Fruit fly (Drosophila melanogaster): ENCODE data around the gene Pburs.

Gene Pburs

dm6 chr2L:14409428-14409933 lies 7.7 kb downstream of the Pburs start, which contains the start of gene elB (continued):
- TF ChIP-seq Mio (GFP tag; optimal IDR thresholded peaks at IDR 0.05) (no peak), brk (GFP tag; optimal IDR thresholded peaks at IDR 0.05) (peak; percentile 74), h (GFP tag; optimal IDR thresholded peaks at IDR 0.05) (peak; percentile 25), ey (GFP tag; optimal IDR thresholded peaks at IDR 0.05) (no peak), pan (optimal IDR thresholded peaks at IDR 0.05) (no peak), psq (GFP tag; optimal IDR thresholded peaks at IDR 0.05) (no peak), fru (GFP tag; optimal IDR thresholded peaks at IDR 0.05) (no peak), br (GFP tag; optimal IDR thresholded peaks at IDR 0.05) (no peak), N (GFP tag; optimal IDR thresholded peaks at IDR 0.05) (no peak), dsf (GFP tag; optimal IDR thresholded peaks at IDR 0.05; ENCODE audit: borderline replicate concordance) (no peak)

dm6 chr2L:14408383-14409004 lies 8.6 kb downstream of the Pburs start:
- TF ChIP-seq N (GFP tag; optimal IDR thresholded peaks at IDR 0.05) (no peak), Rel (GFP tag; optimal IDR thresholded peaks at IDR 0.05) (no peak), Rel (tag; optimal IDR thresholded peaks at IDR 0.05) (peak; percentile 72)

dm6 chr2L:14404744-14405449 lies 12.2 kb downstream of the Pburs start:
- TF ChIP-seq dmrt93B (GFP tag; optimal IDR thresholded peaks at IDR 0.05): no peak
- TF ChIP-seq Sp1 (GFP tag; optimal IDR thresholded peaks at IDR 0.05): peak; percentile 13
- TF ChIP-seq jim (GFP tag; optimal IDR thresholded peaks at IDR 0.05): no peak
- no peak for TF ChIP-seq psq (GFP tag; optimal IDR thresholded peaks at IDR 0.05)
- no peak for TF ChIP-seq dl (GFP tag; optimal IDR thresholded peaks at IDR 0.05; ENCODE audit: insufficient read depth in 1 of 2, partially characterized antibody in 2 of 2)
- TF ChIP-seq CrebA (GFP tag; optimal IDR thresholded peaks at IDR 0.05; ENCODE audit: borderline replicate concordance): peak; percentile 60
- peak; percentile 3 for TF ChIP-seq h (GFP tag; optimal IDR thresholded peaks at IDR 0.05)
- peak in 1 of 2 experiments; percentile 18 for TF ChIP-seq foxo (GFP tag; optimal IDR thresholded peaks at IDR 0.05)
- no peak for TF ChIP-seq N (GFP tag; optimal IDR thresholded peaks at IDR 0.05)
- TF ChIP-seq sage (GFP tag; optimal IDR thresholded peaks at IDR 0.05): no peak
- TF ChIP-seq tai (GFP tag; optimal IDR thresholded peaks at IDR 0.05): no peak
- TF ChIP-seq Myc (optimal IDR thresholded peaks at IDR 0.05): no peak

dm6 chr2L:14403568-14403967 lies 13.6 kb downstream of the Pburs start:
- TF ChIP-seq Rel (GFP tag; optimal IDR thresholded peaks at IDR 0.05) (no peak), Rel (tag; optimal IDR thresholded peaks at IDR 0.05) (peak; percentile 18), pan (optimal IDR thresholded peaks at IDR 0.05) (no peak)

- TF ChIP-seq N (GFP tag; optimal IDR thresholded peaks at IDR 0.05): no peak
- TF ChIP-seq Vsx2 (GFP tag; optimal IDR thresholded peaks at IDR 0.05; ENCODE audit: partially characterized antibody): no peak
- no peak for TF ChIP-seq Hr78 (GFP tag; optimal IDR thresholded peaks at IDR 0.05)
- TF ChIP-seq rgr (GFP tag; optimal IDR thresholded peaks at IDR 0.05): no peak
- no peak for TF ChIP-seq br (GFP tag; optimal IDR thresholded peaks at IDR 0.05)
- no peak for TF ChIP-seq Dif (GFP tag; optimal IDR thresholded peaks at IDR 0.05; ENCODE audit: partially characterized antibody)
- TF ChIP-seq sv (GFP tag; optimal IDR thresholded peaks at IDR 0.05): no peak
- peak; percentile 20 for TF ChIP-seq h (GFP tag; optimal IDR thresholded peaks at IDR 0.05)
- TF ChIP-seq Hnf4 (GFP tag; optimal IDR thresholded peaks at IDR 0.05): no peak
- TF ChIP-seq dsf (GFP tag; optimal IDR thresholded peaks at IDR 0.05; ENCODE audit: borderline replicate concordance): no peak
- TF ChIP-seq GATAd (GFP tag; optimal IDR thresholded peaks at IDR 0.05): no peak
- TF ChIP-seq woc (GFP tag; optimal IDR thresholded peaks at IDR 0.05): no peak
- peak in 1 of 2 experiments; percentile 3 for TF ChIP-seq foxo (GFP tag; optimal IDR thresholded peaks at IDR 0.05)
- no peak for TF ChIP-seq Dfd (GFP tag; optimal IDR thresholded peaks at IDR 0.05)
- no peak for TF ChIP-seq dl (GFP tag; optimal IDR thresholded peaks at IDR 0.05; ENCODE audit: insufficient read depth in 1 of 2, partially characterized antibody in 2 of 2)
- TF ChIP-seq CG9705 (GFP tag; optimal IDR thresholded peaks at IDR 0.05): no peak
Observed at dm6 chr2L:14401616-14402240, 15.4 kb downstream of the Pburs start.

Data from whole organism, wandering third instar larva.